Fruit fly (Drosophila melanogaster) whole organism, embryonic: Measurements from ENCODE around the gene Or65a.
A peak's percentile ranks its signal among the peaks of the same experiment; 100 is the strongest.

Experiments
- Aef1 ChIP-seq: fragments of 200-800 bp; sonication (Bioruptor generic); IDR thresholded peaks from 3 replicates; pipeline ENCODE4 v1.3.6; 2022; ENCODE audit warnings: missing biosample characterization, missing genetic modification characterization
- Atf3 ChIP-seq: fragments of 200-800 bp; sonication (Bioruptor generic); optimal IDR thresholded peaks from 3 replicates; lab custom pipeline; 2016; ENCODE audit warnings: missing biosample characterization, missing genetic modification characterization
- CG10267 ChIP-seq: fragments of 200-800 bp; sonication (Bioruptor generic); optimal IDR thresholded peaks from 2 replicates; lab custom pipeline; 2018; ENCODE audit warnings: missing biosample characterization, mild to moderate bottlenecking, missing genetic modification characterization, moderate library complexity
- CG10543 ChIP-seq: fragments of 200-800 bp; sonication (Bioruptor generic); optimal IDR thresholded peaks from 3 replicates; lab custom pipeline; 2017; ENCODE audit warnings: missing biosample characterization, mild to moderate bottlenecking, missing genetic modification characterization, moderate library complexity
- CG11456 ChIP-seq: fragments of 200-800 bp; sonication (Bioruptor generic); IDR thresholded peaks from 3 replicates; pipeline ENCODE4 v1.3.6; 2022; ENCODE audit warnings: missing biosample characterization, missing genetic modification characterization
- CG12104 ChIP-seq: fragments of 200-800 bp; sonication (Bioruptor generic); optimal IDR thresholded peaks from 3 replicates; lab custom pipeline; 2016; ENCODE audit warnings: missing biosample characterization, missing genetic modification characterization
- CG12744 ChIP-seq: fragments of 200-800 bp; sonication (Bioruptor generic); optimal IDR thresholded peaks from 2 replicates; lab custom pipeline; 2016; ENCODE audit warnings: missing biosample characterization, missing genetic modification characterization
- CG17912 ChIP-seq: fragments of 200-800 bp; sonication (Bioruptor generic); optimal IDR thresholded peaks from 2 replicates; lab custom pipeline; 2018; ENCODE audit warnings: missing biosample characterization, mild to moderate bottlenecking, missing genetic modification characterization
- CG2116 ChIP-seq: fragments of 200-800 bp; sonication (Bioruptor generic); optimal IDR thresholded peaks from 3 replicates; lab custom pipeline; 2018; ENCODE audit warnings: missing biosample characterization, mild to moderate bottlenecking, missing genetic modification characterization
- CG3838 ChIP-seq: fragments of 200-800 bp; sonication (Bioruptor generic); optimal IDR thresholded peaks from 3 replicates; lab custom pipeline; 2016; ENCODE audit warnings: missing biosample characterization, missing genetic modification characterization
- CG5180 ChIP-seq: fragments of 200-800 bp; sonication (Bioruptor generic); optimal IDR thresholded peaks from 3 replicates; lab custom pipeline; 2017; ENCODE audit warnings: missing biosample characterization, missing genetic modification characterization, mild to moderate bottlenecking, moderate library complexity, missing genetic modification reagents
- CG6765 ChIP-seq: fragments of 200-800 bp; sonication (Bioruptor generic); optimal IDR thresholded peaks from 3 replicates; lab custom pipeline; 2017; ENCODE audit warnings: missing biosample characterization, mild to moderate bottlenecking, missing genetic modification characterization
- CG6854 ChIP-seq: fragments of 200-800 bp; sonication (Bioruptor generic); optimal IDR thresholded peaks from 3 replicates; lab custom pipeline; 2017; ENCODE audit warnings: missing biosample characterization, mild to moderate bottlenecking, missing genetic modification characterization
- CG7928 ChIP-seq: fragments of 200-800 bp; sonication (Bioruptor generic); optimal IDR thresholded peaks from 2 replicates; lab custom pipeline; 2017; ENCODE audit warnings: missing biosample characterization, mild to moderate bottlenecking, missing genetic modification characterization
- CG9215 ChIP-seq: fragments of 200-800 bp; sonication (Bioruptor generic); IDR thresholded peaks from 2 replicates; pipeline ENCODE4 v1.3.6; 2022; ENCODE audit warnings: missing biosample characterization, missing genetic modification characterization
- CHES-1-like ChIP-seq: fragments of 200-800 bp; sonication (Bioruptor generic); optimal IDR thresholded peaks from 2 replicates; lab custom pipeline; 2016; ENCODE audit warnings: missing biosample characterization, missing genetic modification characterization
- Dll ChIP-seq: fragments of 200-800 bp; sonication (Bioruptor generic); IDR thresholded peaks from 4 replicates; pipeline ENCODE4 v1.3.6; 2022; ENCODE audit warnings: missing biosample characterization, missing genetic modification characterization; ENCODE audit not compliant: partially characterized antibody
- Dp ChIP-seq: fragments of 200-800 bp; sonication (Bioruptor generic); optimal IDR thresholded peaks from 2 replicates; lab custom pipeline; 2018; ENCODE audit warnings: missing biosample characterization, mild to moderate bottlenecking, missing genetic modification characterization, moderate library complexity
- Drgx ChIP-seq: fragments of 200-800 bp; sonication (Bioruptor generic); IDR thresholded peaks from 2 replicates; pipeline ENCODE4 v1.3.6; 2022; ENCODE audit warnings: missing biosample characterization, missing genetic modification characterization
- Ets65A ChIP-seq: fragments of 200-800 bp; sonication (Bioruptor generic); peaks from one replicate; lab custom pipeline; 2016; ENCODE audit warnings: missing biosample characterization, missing genetic modification characterization
- H15 ChIP-seq: fragments of 200-800 bp; sonication (Bioruptor generic); IDR thresholded peaks from 3 replicates; pipeline ENCODE4 v1.3.6; 2022; ENCODE audit warnings: missing biosample characterization, missing genetic modification characterization
- Hmr ChIP-seq: fragments of 200-800 bp; sonication (Bioruptor generic); optimal IDR thresholded peaks from 3 replicates; lab custom pipeline; 2017; ENCODE audit warnings: mild to moderate bottlenecking, missing biosample characterization, missing genetic modification reagents, missing genetic modification characterization
- Jarid2 ChIP-seq: fragments of 200-800 bp; sonication (Bioruptor generic); optimal IDR thresholded peaks from 3 replicates; lab custom pipeline; 2017; ENCODE audit warnings: mild to moderate bottlenecking, missing biosample characterization, missing genetic modification reagents, missing genetic modification characterization
- Mes4 ChIP-seq: fragments of 200-800 bp; sonication (Bioruptor generic); optimal IDR thresholded peaks from 2 replicates; lab custom pipeline; 2016; ENCODE audit warnings: missing biosample characterization, missing genetic modification characterization
- Ptx1 ChIP-seq: fragments of 200-800 bp; sonication (Bioruptor generic); IDR thresholded peaks from 2 replicates; pipeline ENCODE4 v1.3.6; 2022; ENCODE audit warnings: missing biosample characterization, missing genetic modification characterization
- Sin3A ChIP-seq: fragments of >200 bp; optimal IDR thresholded peaks from 2 replicates; lab custom pipeline; 2018
- Six4 ChIP-seq: fragments of 200-800 bp; sonication (Bioruptor generic); optimal IDR thresholded peaks from 2 replicates; lab custom pipeline; 2016; ENCODE audit warnings: missing biosample characterization, missing genetic modification characterization
- Usf ChIP-seq: fragments of 200-800 bp; sonication (Bioruptor generic); optimal IDR thresholded peaks from 2 replicates; lab custom pipeline; 2017; ENCODE audit warnings: missing genotype, missing biosample characterization, missing genetic modification characterization
- YL-1 ChIP-seq: fragments of 200-800 bp; sonication (Bioruptor generic); optimal IDR thresholded peaks from 3 replicates; lab custom pipeline; 2017; ENCODE audit warnings: missing biosample characterization, mild to moderate bottlenecking, missing genetic modification characterization
- caup ChIP-seq: fragments of 200-800 bp; sonication (Bioruptor generic); optimal IDR thresholded peaks from 3 replicates; lab custom pipeline; 2017; ENCODE audit warnings: missing biosample characterization, mild to moderate bottlenecking, missing genetic modification characterization, moderate library complexity; ENCODE audit not compliant: severe bottlenecking
- gce ChIP-seq: fragments of 200-800 bp; sonication (Bioruptor generic); IDR thresholded peaks from 3 replicates; pipeline ENCODE4 v1.3.6; 2022; ENCODE audit warnings: missing biosample characterization, missing genetic modification characterization
- grau ChIP-seq: fragments of 200-800 bp; optimal IDR thresholded peaks from 3 replicates; lab custom pipeline; 2019; ENCODE audit warnings: missing biosample characterization, mild to moderate bottlenecking, missing genetic modification characterization, moderate library complexity
- grn ChIP-seq: fragments of 200-800 bp; sonication (Bioruptor generic); optimal IDR thresholded peaks from 3 replicates; lab custom pipeline; 2017; ENCODE audit warnings: missing biosample characterization, missing genetic modification characterization
- kah ChIP-seq: fragments of 200-800 bp; sonication (Bioruptor generic); optimal IDR thresholded peaks from 2 replicates; lab custom pipeline; 2018; ENCODE audit warnings: missing biosample characterization, mild to moderate bottlenecking, missing genetic modification characterization
- nau ChIP-seq: fragments of 200-800 bp; sonication (Bioruptor generic); optimal IDR thresholded peaks from 3 replicates; lab custom pipeline; 2017; ENCODE audit warnings: missing biosample characterization, mild to moderate bottlenecking, missing genetic modification characterization, missing genetic modification reagents
- pb ChIP-seq: fragments of 200-800 bp; sonication (Bioruptor generic); optimal IDR thresholded peaks from 3 replicates; lab custom pipeline; 2016; ENCODE audit warnings: missing biosample characterization, missing genetic modification characterization
- repo ChIP-seq: fragments of 200-800 bp; sonication (Bioruptor generic); optimal IDR thresholded peaks from 2 replicates; lab custom pipeline; 2016; ENCODE audit warnings: missing biosample characterization, missing genetic modification characterization
- schlank ChIP-seq: fragments of 200-800 bp; sonication (Bioruptor generic); optimal IDR thresholded peaks from 2 replicates; lab custom pipeline; 2018; ENCODE audit warnings: missing biosample characterization, mild to moderate bottlenecking, missing genetic modification characterization
- tna ChIP-seq: fragments of 200-800 bp; sonication (Bioruptor generic); IDR thresholded peaks from 2 replicates; pipeline ENCODE4 v1.3.6; 2022; ENCODE audit warnings: missing biosample characterization, missing genetic modification characterization; ENCODE audit not compliant: partially characterized antibody
- unc-4 ChIP-seq: fragments of 200-800 bp; sonication (Bioruptor generic); IDR thresholded peaks from 2 replicates; pipeline ENCODE4 v1.3.6; 2022; ENCODE audit warnings: missing biosample characterization, missing genetic modification characterization; ENCODE audit not compliant: partially characterized antibody
- vfl ChIP-seq: fragments of 200-800 bp; sonication (Bioruptor generic); optimal IDR thresholded peaks from 2 replicates; lab custom pipeline; 2016; ENCODE audit warnings: missing biosample characterization, missing genetic modification characterization
- wor ChIP-seq: fragments of 200-800 bp; sonication (Bioruptor generic); IDR thresholded peaks from 2 replicates; pipeline ENCODE4 v1.3.6; 2022; ENCODE audit warnings: missing biosample characterization, missing genetic modification characterization
- zf30C ChIP-seq: fragments of 200-800 bp; sonication (Bioruptor generic); optimal IDR thresholded peaks from 3 replicates; lab custom pipeline; 2018; ENCODE audit warnings: missing biosample characterization, mild to moderate bottlenecking, missing genetic modification characterization
- zfh1 ChIP-seq: fragments of 200-800 bp; sonication (Bioruptor generic); IDR thresholded peaks from 3 replicates; pipeline ENCODE4 v1.3.6; 2022; ENCODE audit warnings: missing biosample characterization, missing genetic modification characterization

The Or65a gene

DNA sequence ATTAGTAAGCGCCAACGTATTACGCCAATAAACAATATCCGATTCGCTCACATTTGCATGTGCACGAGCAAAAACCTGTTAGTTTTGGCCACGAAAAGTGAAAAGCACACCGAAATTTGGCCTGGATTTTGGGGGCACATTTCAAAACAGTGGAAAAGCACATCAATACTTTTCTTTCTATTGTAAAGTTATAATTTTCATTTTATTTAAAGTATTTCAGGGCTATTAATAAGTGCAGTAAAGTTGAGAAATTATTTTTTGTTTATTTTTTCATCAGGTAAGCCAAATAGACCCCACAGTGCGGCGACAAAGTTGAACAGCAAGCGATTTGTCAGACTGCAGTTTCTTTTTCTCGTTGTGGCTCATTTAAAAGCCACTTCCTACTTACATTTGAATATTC is 2.3 kb downstream of the Or65a start:
- TF ChIP-seq Drgx (peak; percentile 24; the same call in 1 of the 2 replicates), Ets65A (peak; percentile 58), CG10267 (tag; lab: Kevin White, UChicago) (no peak)
- TF ChIP-seq, all 482 proteins: peak for 2

DNA sequence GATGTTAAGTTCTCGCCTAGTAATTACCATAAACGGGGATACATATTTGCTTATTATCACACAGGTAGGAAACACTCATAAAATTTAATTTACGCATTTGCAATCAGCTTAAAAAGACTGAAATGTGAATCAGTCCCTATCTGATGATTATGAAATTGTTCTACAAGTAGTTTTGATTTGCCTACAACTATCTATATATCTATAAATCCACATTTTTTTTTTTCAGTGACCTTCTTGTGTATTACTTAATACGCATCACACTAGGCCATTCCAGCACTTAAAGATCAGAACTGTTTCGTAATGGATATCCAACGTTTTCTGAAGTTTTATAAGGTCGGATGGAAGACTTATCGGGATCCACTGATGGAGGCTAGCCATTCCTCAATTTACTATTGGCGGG is 4.9 kb downstream of the Or65a start, which contains the start of gene Or65b:
Or65b (plus strand) TSS at position 301 of the 400 bp plus-strand sequence.
- TF ChIP-seq CG11456 (GFP tag; lab: Robert Waterston, UW) (no peak), CG10543 (GFP tag; lab: Kevin White, UChicago) (no peak)
- TF ChIP-seq, all 482 proteins: peak for 0

DNA sequence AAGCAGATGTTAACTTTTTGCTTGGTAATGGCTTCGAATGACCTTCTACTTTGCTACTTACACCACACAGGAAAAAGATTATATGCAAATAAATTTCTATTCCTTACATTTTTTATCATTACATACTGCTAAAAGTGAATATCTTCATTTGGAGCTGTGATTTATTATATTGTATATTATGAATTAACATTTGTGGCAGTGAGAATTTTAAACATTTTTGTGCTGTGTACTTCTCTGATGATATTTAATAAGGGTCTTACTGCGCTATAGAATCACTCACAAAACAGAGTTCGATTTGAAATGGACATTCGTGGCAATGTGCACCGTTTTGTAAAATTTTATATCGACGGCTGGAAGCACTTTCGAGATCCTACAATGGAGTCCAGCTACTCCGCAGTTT is 6.9 kb downstream of the Or65a start, which contains the start of gene Or65c:
Or65c (plus strand) TSS at position 301 of the 400 bp plus-strand sequence.
- TF ChIP-seq H15 (GFP tag; lab: Robert Waterston, UW) (no peak), Aef1 (GFP tag; lab: Robert Waterston, UW) (no peak), CG6765 (GFP tag; lab: Kevin White, UChicago) (no peak), Ptx1 (no peak), zfh1 (no peak), nau (GFP tag; lab: Kevin White, UChicago) (no peak), grau (tag; lab: Kevin White, UChicago) (no peak), Dp (GFP tag; lab: Kevin White, UChicago) (no peak)

DNA sequence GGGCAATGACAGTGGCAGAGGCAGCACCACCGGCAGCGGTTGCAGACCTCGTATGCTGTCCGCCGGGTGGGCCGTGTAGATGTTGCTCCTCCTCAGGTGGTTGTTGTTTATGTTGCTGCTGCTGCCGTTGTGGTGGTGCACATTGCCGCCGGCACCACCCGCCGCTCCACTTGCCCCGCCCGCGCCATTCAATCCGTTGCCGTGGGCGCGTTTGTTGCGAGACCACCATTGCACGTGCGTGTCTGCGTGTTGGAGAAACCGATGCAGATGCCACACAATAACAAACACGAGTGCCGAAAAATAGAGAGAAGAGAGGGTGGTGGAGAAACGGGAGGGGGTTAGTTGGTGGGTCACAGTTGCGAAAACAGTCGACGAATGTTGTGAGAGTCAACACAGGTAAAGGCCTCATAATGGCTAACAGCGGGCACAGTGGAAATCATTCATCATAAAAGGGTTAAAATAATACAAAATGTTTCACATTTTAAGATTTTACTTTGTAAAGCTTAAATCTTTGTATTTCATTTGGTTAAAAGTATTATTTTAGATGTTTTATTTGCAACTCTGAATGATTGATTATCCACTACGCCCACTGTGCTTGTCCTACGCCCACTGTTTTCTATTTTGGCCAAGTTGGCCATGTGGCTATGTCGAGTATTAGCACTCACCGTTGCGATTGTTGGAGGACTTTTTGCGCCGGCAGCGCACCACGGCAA is 11.1 kb downstream of the Or65a start:
- TF ChIP-seq unc-4 (GFP tag; lab: Robert Waterston, UW) (no peak), Hmr (no peak), CG12744 (GFP tag; lab: Kevin White, UChicago) (no peak), wor (GFP tag; lab: Robert Waterston, UW) (no peak), CG3838 (GFP tag; lab: Kevin White, UChicago) (no peak), CG6854 (GFP tag; lab: Kevin White, UChicago) (no peak), zf30C (GFP tag; lab: Kevin White, UChicago) (no peak), Sin3A (lab: Kevin White, UChicago) (no peak), kah (peak; percentile 85), schlank (tag; lab: Kevin White, UChicago) (no peak), CG2116 (GFP tag; lab: Kevin White, UChicago) (no peak), grn (no peak), caup (GFP tag; lab: Kevin White, UChicago) (no peak), gce (GFP tag; lab: Robert Waterston, UW) (no peak), CG12104 (no peak), CG7928 (no peak), YL-1 (GFP tag; lab: Kevin White, UChicago) (no peak), vfl (GFP tag; lab: Kevin White, UChicago) (no peak), Drgx (peak; percentile 63), pb (GFP tag; lab: Kevin White, UChicago) (no peak), Ptx1 (0 out of 2 replicates have a peak, but pooled peaks have one; percentile 23), Jarid2 (GFP tag; lab: Kevin White, UChicago) (no peak), CG11456 (GFP tag; lab: Robert Waterston, UW) (no peak), CG17912 (GFP tag; lab: Kevin White, UChicago) (no peak), tna (no peak), Usf (GFP tag; lab: Kevin White, UChicago) (no peak), CHES-1-like (GFP tag; lab: Kevin White, UChicago) (no peak), CG9215 (GFP tag; lab: Robert Waterston, UW) (no peak), repo (no peak), Six4 (no peak), Mes4 (GFP tag; lab: Kevin White, UChicago) (no peak), CG5180 (no peak), Atf3 (GFP tag; lab: Kevin White, UChicago) (no peak), Dll (GFP tag; lab: Robert Waterston, UW) (no peak)
